Fruit fly (Drosophila melanogaster) whole organism: ENCODE results near the gene CG12091.

ENCODE experiments used
- CG8478 ChIP-seq: fragments of >200 bp; optimal IDR thresholded peaks from 2 replicates; lab custom pipeline; 2018; ENCODE audit warnings: inconsistent platforms
- psq ChIP-seq: fragments of >200 bp; optimal IDR thresholded peaks from 2 replicates; lab custom pipeline; 2017

DNA sequence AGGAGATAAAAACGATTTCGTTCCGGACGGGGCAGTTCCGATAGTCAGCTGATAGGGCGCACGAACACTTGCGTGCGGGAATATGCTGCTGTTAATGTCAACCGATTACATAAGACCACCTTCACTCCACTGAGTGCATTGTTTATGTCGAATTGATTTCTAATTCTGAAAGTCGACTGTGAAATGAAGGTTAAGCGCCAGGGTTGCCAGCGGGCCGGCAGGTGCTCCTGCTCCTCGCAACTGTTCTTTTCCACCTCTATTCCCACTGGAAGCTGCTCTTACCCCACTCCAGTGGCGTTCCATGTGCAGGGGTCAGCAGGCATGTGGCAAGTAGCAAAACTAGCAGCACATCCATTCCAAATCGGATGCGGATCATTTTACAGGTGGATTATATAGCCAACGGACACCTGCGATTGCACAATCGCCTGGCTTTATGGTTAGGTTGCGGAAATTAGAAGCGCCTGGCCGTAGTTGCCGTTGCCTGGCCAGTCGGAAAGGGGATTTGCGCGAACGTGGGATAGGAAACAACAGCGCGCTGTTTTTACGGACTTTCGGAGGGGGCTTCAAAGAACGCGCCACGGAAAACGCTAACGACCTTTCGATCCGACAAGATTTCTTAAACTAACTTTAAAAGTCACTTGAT is 19.9 kb downstream of the CG12091 start, which contains the start of gene cue:
- TF ChIP-seq CG8478 (no peak), psq (lab: Kevin White, UChicago) (no peak)
